Fruit fly (Drosophila melanogaster) ovary, adult (tissue): ENCODE results near the gene Hyls1.

Experiments
- CG17801 ChIP-seq: fragments of 200-800 bp; optimal IDR thresholded peaks from 2 replicates; lab custom pipeline; 2019; ENCODE audit warnings: missing biosample characterization, mild to moderate bottlenecking, missing genetic modification characterization, moderate library complexity; ENCODE audit not compliant: partially characterized antibody

The Hyls1 gene

DNA sequence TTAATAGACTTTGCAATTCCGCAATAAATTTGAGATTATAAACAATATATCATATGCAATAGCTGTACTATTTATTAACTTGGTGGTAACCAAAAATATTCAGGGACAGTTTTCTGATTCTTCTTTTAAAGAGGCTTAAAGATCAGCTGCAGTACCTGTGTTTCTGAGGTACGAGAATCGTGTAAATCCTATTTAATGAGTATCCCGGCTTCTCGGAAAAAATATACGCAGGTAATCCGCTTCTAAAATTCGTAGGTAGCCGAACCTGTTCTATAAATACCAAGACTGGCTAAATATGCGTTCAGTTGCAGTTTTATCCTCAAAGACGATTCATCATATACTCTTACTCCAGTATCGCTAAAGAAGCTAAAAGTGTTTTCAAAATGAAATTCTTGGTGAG, 22.8 kb downstream of the Hyls1 start, which contains the start of gene CG4440:
Gene CG4440, plus strand, starts transcription at position 301 of the 400 bp plus-strand sequence.
- no peak for TF ChIP-seq CG17801

DNA sequence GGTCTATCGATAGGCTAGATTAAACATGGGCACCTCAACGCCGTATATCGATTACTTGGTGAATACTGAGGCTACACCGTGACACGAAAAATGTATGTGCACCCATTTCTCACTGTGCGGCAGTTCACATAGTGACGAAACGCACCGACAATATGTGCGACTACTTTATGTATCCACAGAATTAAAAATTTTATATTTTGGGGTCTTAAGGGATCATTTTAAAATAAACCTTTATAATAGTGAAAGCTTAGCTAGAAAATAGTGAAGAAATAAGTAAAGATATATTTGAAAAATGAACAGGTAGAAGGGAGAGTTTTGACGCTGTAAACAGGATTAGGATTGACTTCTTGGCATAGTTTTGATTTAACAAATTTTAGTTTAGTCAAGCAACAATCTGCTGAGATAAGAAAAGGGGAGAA, 23.3 kb downstream of the Hyls1 start, which contains the start of gene mRpL4:
Gene mRpL4, minus strand, starts transcription at position 31 of the 419 bp plus-strand sequence.
- peak; percentile 23 for TF ChIP-seq CG17801

DNA sequence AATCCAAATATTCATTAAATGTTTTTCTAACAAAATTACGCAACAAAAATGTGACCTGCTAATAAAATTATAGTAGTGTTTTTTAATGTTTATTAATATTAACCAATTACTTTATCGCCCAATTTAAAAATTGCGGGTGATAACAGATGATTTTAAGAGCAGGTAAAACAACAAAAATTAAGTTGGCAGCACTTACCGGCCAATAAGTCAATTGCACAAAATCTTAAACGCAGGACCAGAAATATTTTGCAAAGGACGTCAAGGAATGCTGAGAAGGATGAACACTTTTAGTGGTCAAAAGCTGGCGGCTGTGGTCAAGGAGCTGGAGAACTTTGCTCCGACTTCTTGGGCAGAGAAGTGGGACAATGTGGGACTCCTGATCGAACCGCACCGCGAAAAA, 25.5 kb downstream of the Hyls1 start, which contains the start of gene CG4278:
Gene CG4278, plus strand, starts transcription at position 178 of the 400 bp plus-strand sequence.
- TF ChIP-seq CG17801 = no peak

DNA sequence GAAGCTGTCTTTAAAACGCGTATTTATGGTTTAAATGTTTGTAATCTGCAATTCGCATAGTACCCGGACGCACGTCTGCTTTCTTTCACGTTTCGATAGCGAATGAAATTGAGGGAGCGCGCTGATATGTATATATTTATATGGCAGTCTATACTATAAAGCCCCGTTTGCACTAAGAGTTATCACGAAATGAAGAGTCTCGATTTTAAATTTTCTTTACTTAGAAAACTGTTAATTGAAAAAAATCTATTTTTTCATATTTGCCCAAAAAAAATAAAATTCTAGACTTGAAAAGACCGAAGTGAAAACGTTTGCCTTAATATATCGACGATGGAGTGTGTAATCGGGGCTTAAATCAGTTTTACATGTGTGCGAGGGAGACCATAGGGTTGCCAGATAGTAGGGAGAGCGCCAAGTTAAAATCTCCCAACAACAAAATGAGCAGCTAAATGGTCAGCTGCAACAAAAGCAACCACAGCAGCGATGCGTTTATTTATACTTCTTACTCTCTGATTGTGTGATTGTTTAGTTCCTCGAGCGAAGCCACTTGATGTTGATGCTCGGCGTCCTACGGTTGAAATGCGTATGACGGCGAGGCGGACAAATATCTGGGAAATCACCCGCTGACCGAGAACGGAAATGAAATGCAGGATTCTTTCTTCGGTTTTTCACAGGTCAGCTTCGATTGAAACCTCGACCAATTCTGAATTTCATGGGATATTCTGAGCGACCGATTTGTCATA, 26.7 kb downstream of the Hyls1 start, which contains the start of gene cact:
Gene cact, minus strand, starts transcription at position 693 of the 743 bp plus-strand sequence.
- peak; percentile 81 for TF ChIP-seq CG17801

DNA sequence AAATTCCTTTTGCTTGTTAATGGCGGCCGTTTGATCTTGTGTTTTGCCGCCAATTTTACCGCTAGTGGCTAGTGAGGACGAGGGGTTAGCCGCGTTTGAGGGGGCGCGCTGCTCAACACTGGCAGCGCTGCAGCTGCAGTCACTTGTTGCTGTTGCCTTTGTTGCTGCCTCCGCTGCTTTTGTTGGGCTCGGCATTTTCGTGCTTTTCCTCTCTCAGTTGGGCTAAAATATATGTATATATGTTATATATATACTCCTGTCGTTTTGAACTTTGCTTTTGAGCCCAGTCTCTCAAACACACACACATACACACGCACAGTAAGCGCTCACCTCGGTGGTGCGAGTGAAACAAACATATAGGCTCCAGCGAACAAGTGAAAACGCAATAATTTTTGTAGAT, 27.6 kb downstream of the Hyls1 start:
- no peak for TF ChIP-seq CG17801

DNA sequence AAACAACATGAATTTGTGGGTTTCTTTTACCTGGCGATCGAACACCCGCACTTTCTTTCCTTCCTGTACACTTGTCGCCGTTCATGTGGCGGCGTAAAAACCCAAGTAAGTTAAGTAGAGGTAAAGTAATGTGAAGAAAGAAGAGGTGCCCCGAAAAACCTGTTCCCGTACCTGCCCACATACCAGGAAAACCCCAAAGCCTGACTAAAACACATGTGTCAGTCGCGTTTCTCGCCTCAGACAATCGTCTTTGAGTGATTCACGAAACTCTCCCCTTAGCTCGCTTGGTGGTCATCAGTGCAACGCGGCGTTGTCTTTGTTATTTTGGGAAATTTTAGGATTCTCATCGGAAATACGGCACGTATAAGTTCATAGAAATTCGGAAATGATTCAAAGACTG, 28.9 kb downstream of the Hyls1 start:
- no peak for TF ChIP-seq CG17801

DNA sequence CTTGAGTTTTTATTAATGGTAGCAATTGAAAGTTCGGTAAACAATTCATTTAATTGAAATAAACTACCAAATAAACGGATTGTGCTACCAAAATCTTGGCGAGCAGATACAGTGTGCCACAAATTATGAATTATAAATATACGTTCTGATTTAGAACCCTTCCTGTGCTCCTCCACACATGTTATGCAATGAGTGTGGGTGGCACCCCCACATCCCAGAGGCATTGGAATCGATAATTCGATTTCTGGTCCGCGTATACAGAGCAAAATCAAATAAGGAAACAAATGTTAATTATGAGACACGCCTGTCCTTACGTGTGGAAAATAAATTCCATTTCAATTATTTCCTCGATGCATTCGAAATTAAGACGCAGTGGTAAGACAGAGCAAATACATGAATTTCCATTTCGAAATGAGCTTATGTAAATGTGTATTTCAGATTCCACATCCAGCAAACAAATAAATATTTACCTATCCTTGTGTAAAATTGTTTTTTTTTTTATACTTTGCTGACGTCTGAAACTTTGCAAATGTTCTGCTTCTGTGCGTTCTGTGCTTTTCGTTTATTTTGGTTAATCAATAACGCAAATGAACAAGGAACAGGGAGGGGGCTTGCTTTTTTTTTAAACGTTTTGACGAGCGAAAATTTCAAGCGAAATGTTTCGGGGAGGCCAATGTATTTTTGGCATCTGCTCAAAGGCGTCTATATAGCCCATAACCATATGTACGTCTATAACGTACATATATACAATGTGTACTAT, 30.4 kb downstream of the Hyls1 start:
- no peak for TF ChIP-seq CG17801

DNA sequence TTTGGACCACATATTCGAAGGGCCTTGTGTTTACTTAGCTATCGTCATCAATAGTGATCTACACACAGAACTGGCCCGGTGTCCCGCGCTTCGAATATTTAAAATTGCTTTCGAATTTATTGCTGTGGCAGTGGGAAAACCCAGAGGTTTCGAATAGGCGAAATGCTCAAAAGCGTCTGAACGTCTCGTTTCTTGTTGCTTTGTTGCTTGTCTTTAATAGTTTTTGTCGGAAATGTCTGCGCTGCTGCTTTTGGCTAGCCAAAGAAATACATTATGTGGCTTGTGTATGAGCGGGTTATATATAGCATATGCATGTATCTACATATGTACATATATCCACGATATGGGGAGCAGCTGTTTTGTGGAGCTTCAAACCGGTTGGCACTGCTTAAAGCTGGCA, 31.2 kb downstream of the Hyls1 start:
- no peak for TF ChIP-seq CG17801

DNA sequence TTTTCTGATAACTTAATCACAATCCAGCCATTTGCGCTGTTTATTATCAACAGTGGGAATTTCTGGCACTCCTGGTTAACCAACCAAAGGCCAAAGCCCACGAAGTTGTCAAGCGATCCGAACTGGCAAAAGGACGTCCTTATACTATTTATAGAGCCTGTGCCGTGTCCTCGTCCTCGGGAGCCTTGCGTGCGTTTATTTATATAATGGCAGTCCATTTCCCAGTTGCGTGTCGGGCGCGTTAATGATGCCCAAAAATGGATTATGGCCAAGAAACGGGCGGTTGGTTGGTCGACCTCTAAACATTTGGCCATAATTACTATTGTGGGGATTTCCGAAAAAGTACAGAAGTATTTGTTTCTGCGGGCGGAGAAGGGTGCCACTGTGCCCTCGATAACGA, 32.0 kb downstream of the Hyls1 start:
- TF ChIP-seq CG17801 = no peak

DNA sequence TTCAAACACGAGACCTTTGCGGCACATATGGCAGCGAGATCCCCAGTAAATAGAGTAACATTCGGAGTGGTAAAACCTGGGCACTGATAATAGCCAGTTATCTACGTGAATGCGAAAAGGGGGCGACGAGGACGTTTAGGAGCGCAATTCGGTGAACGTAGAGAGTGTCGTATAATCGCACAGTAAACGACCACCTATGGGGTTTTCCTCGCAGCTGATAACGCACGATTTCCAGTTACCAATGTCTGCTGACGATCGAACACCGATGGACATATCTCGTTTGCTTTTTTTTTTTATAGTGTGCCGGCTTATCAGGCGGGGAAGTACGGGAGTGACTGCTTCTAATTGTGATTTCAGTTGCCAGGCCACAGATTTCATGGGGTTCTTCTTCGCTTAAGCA, 32.7 kb downstream of the Hyls1 start:
- TF ChIP-seq CG17801 = no peak

DNA sequence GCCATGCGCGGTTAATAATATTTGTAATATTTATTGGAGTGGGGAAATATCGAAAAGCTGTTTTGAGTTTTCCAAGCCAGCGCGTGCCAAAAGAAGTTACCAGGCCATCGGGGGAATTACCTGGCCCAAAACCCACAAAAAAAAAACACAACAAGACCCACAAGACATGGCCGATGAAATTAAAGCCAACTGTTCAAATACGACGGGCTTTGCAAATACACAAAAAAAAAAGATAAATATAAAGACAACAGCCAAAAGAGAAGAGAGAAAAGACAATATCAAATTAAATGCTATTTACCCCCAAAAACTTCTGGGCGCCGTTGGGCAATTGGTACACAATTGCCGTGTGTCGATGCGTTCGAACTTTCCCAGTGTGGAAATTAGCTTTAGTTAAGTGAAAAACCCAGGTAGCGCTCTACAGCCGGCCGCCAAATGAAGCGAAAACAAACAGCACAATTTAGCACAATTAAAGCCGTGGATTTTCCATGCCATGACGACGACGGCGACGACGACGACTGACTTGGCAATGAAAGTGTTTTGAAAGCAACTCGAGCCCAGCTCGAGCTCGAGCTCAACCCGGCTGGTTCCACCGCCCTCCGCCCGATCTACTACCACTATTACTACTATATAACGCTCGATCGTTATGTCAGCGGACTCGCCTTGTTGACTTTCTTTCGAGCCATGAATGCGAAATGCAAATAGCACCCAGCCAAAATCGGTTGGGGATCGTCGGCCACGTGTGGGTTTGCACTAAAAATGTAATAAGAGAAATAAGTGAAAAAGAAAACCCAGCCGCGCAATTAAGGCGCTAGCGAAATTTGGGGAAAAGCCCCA, 34.4 kb downstream of the Hyls1 start:
- no peak for TF ChIP-seq CG17801

DNA sequence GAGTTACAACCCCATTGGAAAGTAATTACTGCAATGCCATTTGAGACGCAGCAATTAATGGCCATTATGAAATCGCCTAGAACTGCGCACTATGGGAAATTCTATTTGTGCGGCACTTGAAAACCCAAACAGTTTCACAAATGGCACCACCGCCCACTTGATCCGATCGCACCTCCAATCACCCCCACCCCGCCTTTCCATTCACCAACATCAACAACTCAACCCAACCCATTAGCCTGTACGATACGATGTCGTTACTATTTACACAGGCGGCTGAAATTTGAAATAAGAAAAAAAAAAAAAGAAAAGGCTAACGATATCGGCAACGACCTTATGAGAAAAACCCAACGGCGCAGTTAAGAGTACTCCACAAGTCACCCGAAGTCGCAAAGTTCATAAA, 35.3 kb downstream of the Hyls1 start:
- no peak for TF ChIP-seq CG17801

DNA sequence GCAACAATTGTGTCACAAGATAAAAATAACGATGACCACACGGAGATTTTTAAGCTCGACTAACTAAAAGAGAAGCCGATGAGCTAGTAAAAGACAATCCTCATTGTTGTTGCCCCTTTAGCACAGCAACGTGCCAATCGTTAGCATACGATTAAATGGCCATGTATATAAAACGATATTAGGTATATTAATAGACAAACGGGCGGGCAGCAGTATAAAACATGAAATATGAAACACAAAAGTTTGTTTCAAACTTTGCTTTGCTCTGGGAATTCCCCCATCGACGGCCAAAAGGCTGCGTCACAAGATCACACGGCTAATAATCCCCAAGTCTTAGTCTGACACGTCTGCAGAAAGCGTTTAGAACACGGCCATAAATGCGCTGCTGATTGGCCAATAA, 36.0 kb downstream of the Hyls1 start:
- no peak for TF ChIP-seq CG17801

DNA sequence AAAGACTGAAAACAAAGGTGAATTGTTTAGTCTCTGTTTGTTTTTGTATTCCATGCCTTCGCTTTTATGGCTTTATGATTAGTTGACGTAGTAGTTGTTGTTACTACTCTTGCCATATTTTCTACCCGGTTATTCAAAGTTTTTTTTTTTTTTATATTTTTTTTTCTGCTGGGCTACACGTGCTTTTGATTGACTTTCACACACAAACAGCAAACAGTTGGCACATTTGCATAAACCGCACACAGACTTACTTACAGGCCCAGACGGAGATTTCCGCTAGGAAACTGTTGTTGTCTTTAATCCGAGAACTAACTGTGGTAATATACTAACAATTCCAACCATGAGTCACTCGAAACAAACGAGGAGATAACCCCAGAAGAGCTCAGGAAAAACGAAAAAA, 36.6 kb downstream of the Hyls1 start:
- no peak for TF ChIP-seq CG17801

DNA sequence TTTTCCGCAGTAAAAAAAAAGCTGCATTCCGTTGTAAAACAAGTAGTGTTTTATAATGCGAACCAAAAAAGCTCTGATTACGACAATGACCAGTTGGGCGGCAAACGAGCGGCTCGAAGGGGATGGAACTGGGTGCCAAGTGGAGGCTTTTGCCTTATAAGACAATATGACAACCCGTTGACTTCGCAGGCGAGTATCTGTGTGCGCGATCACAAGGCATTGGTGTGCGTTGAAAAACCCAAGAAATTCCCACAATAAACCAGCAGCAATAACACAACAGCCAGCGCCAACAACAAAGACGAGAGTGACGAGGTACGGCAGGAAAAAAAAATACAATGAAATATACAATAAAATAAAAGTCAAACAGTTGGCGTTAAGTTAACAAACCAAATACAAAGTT, 37.4 kb downstream of the Hyls1 start:
- TF ChIP-seq CG17801 = peak; percentile 71

DNA sequence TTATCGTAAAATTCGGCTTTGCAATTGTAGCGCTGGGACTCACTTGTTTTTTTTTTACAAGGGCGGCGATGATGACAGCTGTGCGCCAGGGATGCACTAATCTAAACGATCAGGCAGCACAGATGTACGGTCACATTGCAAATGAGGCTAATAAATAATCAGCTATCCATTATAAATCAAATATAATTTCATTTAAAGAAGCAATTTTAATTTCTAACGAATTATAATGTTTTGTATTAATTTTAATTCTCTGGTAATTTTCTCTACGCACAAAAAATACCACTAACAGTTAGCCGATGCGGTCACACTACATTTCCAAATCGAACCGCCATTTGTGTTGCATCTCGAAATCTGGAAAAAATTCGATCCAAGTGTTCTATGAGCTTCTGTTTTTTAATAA, 41.8 kb downstream of the Hyls1 start, which contains the start of the genes cni and fzy:
Gene cni, minus strand, starts transcription at position 79 of the 400 bp plus-strand sequence.
Gene fzy, plus strand, starts transcription at position 309 of the 400 bp plus-strand sequence.
- peak; percentile 23 for TF ChIP-seq CG17801
